Fruit fly (Drosophila melanogaster): ENCODE measurements around the gene CG14285.

CG14285 gene

dm6 chr3R:18985114-18985785 lies 39.6 kb upstream of the CG14285 start (continued):
- TF ChIP-seq CG4424 (GFP tag; optimal IDR thresholded peaks at IDR 0.05) (peak; percentile 18), nerfin-2 (GFP tag; IDR thresholded peaks at IDR 0.05; ENCODE audit: partially characterized antibody) (no peak), dmrt99B (tag; optimal IDR thresholded peaks at IDR 0.05) (peak; percentile 54), fd64A (GFP tag; optimal IDR thresholded peaks at IDR 0.05) (no peak), CG30403 (GFP tag; optimal IDR thresholded peaks at IDR 0.05) (peak; percentile 54), Chrac-16 (GFP tag; optimal IDR thresholded peaks at IDR 0.05) (peak; percentile 9), ttk (GFP tag; IDR thresholded peaks at IDR 0.05) (no peak), Nf-YC (tag; optimal IDR thresholded peaks at IDR 0.05) (no peak), CG1603 (tag; optimal IDR thresholded peaks at IDR 0.05) (no peak), Dad (GFP tag; optimal IDR thresholded peaks at IDR 0.05) (no peak), nmo (GFP tag; optimal IDR thresholded peaks at IDR 0.05) (no peak), Fer3 (tag; optimal IDR thresholded peaks at IDR 0.05) (peak; percentile 55), Side (GFP tag; optimal IDR thresholded peaks at IDR 0.05) (no peak), vvl (GFP tag; IDR thresholded peaks at IDR 0.05) (0 out of 2 replicates have a peak, but pooled peaks have one; percentile 16), Hmr (GFP tag; optimal IDR thresholded peaks at IDR 0.05) (peak; percentile 77), twi (tag; optimal IDR thresholded peaks at IDR 0.05) (no peak), mld (GFP tag; IDR thresholded peaks at IDR 0.05; ENCODE audit: partially characterized antibody) (no peak), Neu2 (GFP tag; optimal IDR thresholded peaks at IDR 0.05; ENCODE audit: borderline replicate concordance) (no peak), slou (GFP tag; optimal IDR thresholded peaks at IDR 0.05) (no peak), CG16863 (GFP tag; optimal IDR thresholded peaks at IDR 0.05) (no peak), disco-r (GFP tag; optimal IDR thresholded peaks at IDR 0.05) (no peak), Sox102F (GFP tag; optimal IDR thresholded peaks at IDR 0.05) (peak; percentile 26), danr (GFP tag; IDR thresholded peaks at IDR 0.05) (no peak), CG16815 (GFP tag; optimal IDR thresholded peaks at IDR 0.05) (peak; percentile 54), Stat92E (GFP tag; optimal IDR thresholded peaks at IDR 0.05) (no peak), hth (optimal IDR thresholded peaks at IDR 0.05) (no peak), CTCF (GFP tag; optimal IDR thresholded peaks at IDR 0.05) (no peak), CG17802 (tag; optimal IDR thresholded peaks at IDR 0.05) (no peak), NC2α (GFP tag; optimal IDR thresholded peaks at IDR 0.05) (no peak), CG10209 (GFP tag; optimal IDR thresholded peaks at IDR 0.05) (peak; percentile 36), CG17361 (GFP tag; IDR thresholded peaks at IDR 0.05) (peak; percentile 53; the same call in 2 of the 3 replicates), ham (GFP tag; IDR thresholded peaks at IDR 0.05) (no peak), CG7987 (GFP tag; optimal IDR thresholded peaks at IDR 0.05) (no peak), sens-2 (GFP tag; IDR thresholded peaks at IDR 0.05) (no peak), phol (tag; optimal IDR thresholded peaks at IDR 0.05) (no peak), CG17328 (GFP tag; IDR thresholded peaks at IDR 0.05) (no peak), CG1233 (GFP tag; optimal IDR thresholded peaks at IDR 0.05) (peak; percentile 45), ash1 (GFP tag; optimal IDR thresholded peaks at IDR 0.05) (no peak), seq (GFP tag; IDR thresholded peaks at IDR 0.05) (no peak), nerfin-1 (tag; optimal IDR thresholded peaks at IDR 0.05) (no peak), zf30C (GFP tag; optimal IDR thresholded peaks at IDR 0.05) (no peak), Xbp1 (GFP tag; optimal IDR thresholded peaks at IDR 0.05) (no peak), crc (GFP tag; optimal IDR thresholded peaks at IDR 0.05) (no peak), CG18599 (GFP tag; optimal IDR thresholded peaks at IDR 0.05) (peak; percentile 86), wek (GFP tag; optimal IDR thresholded peaks at IDR 0.05) (no peak), gcm2 (GFP tag; optimal IDR thresholded peaks at IDR 0.05) (no peak), CG17612 (GFP tag; IDR thresholded peaks at IDR 0.05) (no peak), dysf (GFP tag; IDR thresholded peaks at IDR 0.05) (peak; percentile 63), zen2 (GFP tag; IDR thresholded peaks at IDR 0.05; ENCODE audit: partially characterized antibody) (no peak), Atf3 (GFP tag; optimal IDR thresholded peaks at IDR 0.05) (no peak)

Measured in whole organism, embryonic.